Fruit fly (Drosophila melanogaster) whole organism, pupa: Measurements from ENCODE around the gene CG6066.

Experiments
- CG32121 ChIP-seq: fragments of 200-800 bp; sonication (Bioruptor generic); IDR thresholded peaks from 2 replicates; pipeline ENCODE4 v1.3.6; 2022; ENCODE audit warnings: missing biosample characterization, missing genetic modification characterization
- CG4496 ChIP-seq: fragments of 200-800 bp; sonication (Bioruptor generic); IDR thresholded peaks from 3 replicates; pipeline ENCODE4 v1.3.6; 2022; ENCODE audit warnings: missing biosample characterization, missing genetic modification characterization
- D1 ChIP-seq: fragments of 200-800 bp; sonication (Bioruptor generic); optimal IDR thresholded peaks from 2 replicates; lab custom pipeline; 2018; ENCODE audit warnings: missing biosample characterization, mild to moderate bottlenecking, missing genetic modification characterization, moderate library complexity
- EcR ChIP-seq: fragments of 200-800 bp; sonication (Bioruptor generic); optimal IDR thresholded peaks from 3 replicates; lab custom pipeline; 2019; ENCODE audit warnings: missing biosample characterization, missing genetic modification characterization, mild to moderate bottlenecking, moderate library complexity, missing genetic modification reagents
- Ets98B ChIP-seq: fragments of 200-800 bp; sonication (Bioruptor generic); IDR thresholded peaks from 2 replicates; pipeline ENCODE4 v1.3.6; 2022; ENCODE audit warnings: missing biosample characterization, missing genetic modification characterization
- fd96Ca ChIP-seq: fragments of 200-800 bp; sonication (Bioruptor generic); IDR thresholded peaks from 3 replicates; pipeline ENCODE4 v1.3.6; 2022; ENCODE audit warnings: missing biosample characterization, missing genetic modification characterization

- no peak for TF ChIP-seq Ets98B (GFP tag; lab: Robert Waterston, UW)
- no peak for TF ChIP-seq CG4496 (GFP tag; lab: Robert Waterston, UW)
- no peak for TF ChIP-seq fd96Ca
- TF ChIP-seq EcR (GFP tag; lab: Kevin White, UChicago), result no peak
- TF ChIP-seq D1 (tag; lab: Kevin White, UChicago), result no peak
- no peak for TF ChIP-seq CG32121 (GFP tag; lab: Robert Waterston, UW)
These were observed 14.9 kb upstream of the CG6066 start for dm6 chr3R:27131408-27131807.
